Worm (Caenorhabditis elegans) whole organism, L1 larva: ENCODE data around the gene EGAP1.1.

Source experiments
- aly-2 ChIP-seq: fragments of 150-350 bp; optimal IDR thresholded peaks from 2 replicates; lab custom pipeline; 2014; ENCODE audit warnings: missing biosample characterization, missing genetic modification characterization
- ama-1 ChIP-seq: fragments of 150-350 bp; optimal IDR thresholded peaks from 2 replicates; lab custom pipeline; 2014
- ceh-63 ChIP-seq: fragments of 200-800 bp; sonication (Bioruptor generic); optimal IDR thresholded peaks from 2 replicates; lab custom pipeline; 2018; ENCODE audit warnings: mild to moderate bottlenecking, missing genetic modification characterization, missing compliant biosample characterization
- egl-27 ChIP-seq, 2 experiments: fragments of 150-350 bp in 1 of 2; sonication (generic microtip); optimal IDR thresholded peaks; 3 replicates each; lab custom pipeline; 2017 to 2018; ENCODE audit warnings: missing biosample characterization in 2 of 2, missing genetic modification characterization in 2 of 2, missing genetic modification reagents in 2 of 2
- fkh-10 ChIP-seq: sonication (generic microtip); optimal IDR thresholded peaks from 2 replicates; lab custom pipeline; 2017; ENCODE audit warnings: missing biosample characterization, missing genetic modification reagents, missing genetic modification characterization
- lsy-2 ChIP-seq, 2 experiments: fragments of 150-350 bp; optimal IDR thresholded peaks; 2 replicates each; lab custom pipeline; 2014; ENCODE audit warnings: missing biosample characterization in 2 of 2, missing genetic modification characterization in 2 of 2
- mdl-1 ChIP-seq, 2 experiments: fragments of 150-350 bp; optimal IDR thresholded peaks; 2 replicates each; lab custom pipeline; 2014 to 2017; ENCODE audit warnings: missing biosample characterization in 2 of 2, missing genetic modification characterization in 2 of 2, inconsistent platforms in 1 of 2
- pqm-1 ChIP-seq: sonication (generic microtip); optimal IDR thresholded peaks from 3 replicates; lab custom pipeline; 2017; ENCODE audit warnings: missing biosample characterization, missing genetic modification characterization
- sup-37 ChIP-seq: fragments of 200-800 bp; sonication (Bioruptor generic); optimal IDR thresholded peaks from 2 replicates; lab custom pipeline; 2018; ENCODE audit warnings: mild to moderate bottlenecking, missing genetic modification characterization, missing compliant biosample characterization
- unc-62 ChIP-seq: fragments of 150-350 bp; optimal IDR thresholded peaks from 2 replicates; lab custom pipeline; 2014; ENCODE audit warnings: missing biosample characterization, missing genetic modification reagents, missing genetic modification characterization

DNA sequence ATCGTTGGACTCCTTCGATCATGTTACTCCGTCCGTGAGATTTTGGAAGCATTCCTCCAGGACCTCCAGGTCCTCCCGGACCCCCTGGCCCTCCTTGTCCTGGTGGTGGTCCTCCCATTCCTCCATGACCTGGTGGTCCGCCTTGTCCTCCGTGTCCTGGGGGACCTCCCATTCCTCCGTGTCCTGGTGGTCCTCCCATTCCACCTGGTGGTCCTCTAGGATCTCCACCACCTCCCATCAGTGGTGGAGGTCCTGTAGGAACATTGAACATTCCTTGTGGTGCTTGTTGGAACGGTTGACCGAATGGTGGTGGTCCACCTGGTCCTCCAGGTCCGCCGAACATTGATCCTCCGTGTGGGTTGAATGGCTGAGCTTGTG is 16.9 kb upstream of the EGAP1.1 start:
- TF ChIP-seq unc-62 (GFP tag; lab: Kevin White, UChicago) (no peak), fkh-10 (GFP tag; lab: Kevin White, UChicago) (no peak), ama-1 (no peak), aly-2 (no peak), pqm-1 (no peak), ceh-63 (GFP tag; lab: Kevin White, UChicago) (no peak), lsy-2 (tag; optimal IDR thresholded peaks at IDR 0.05; lab: Kevin White, UChicago) (no peak), egl-27 (tag; optimal IDR thresholded peaks at IDR 0.05; lab: Kevin White, UChicago) (no peak), mdl-1 (tag; optimal IDR thresholded peaks at IDR 0.05; lab: Kevin White, UChicago) (no peak), sup-37 (GFP tag; lab: Kevin White, UChicago) (no peak)
